Fruit fly (Drosophila melanogaster) whole organism, prepupa: ENCODE measurements around the gene ac.

Experiments
- Blimp-1 ChIP-seq: fragments of 200-800 bp; sonication (Bioruptor generic); optimal IDR thresholded peaks from 3 replicates; lab custom pipeline; 2017; ENCODE audit warnings: missing biosample characterization, missing genetic modification characterization, mild to moderate bottlenecking, moderate library complexity, missing genetic modification reagents
- CG10631 ChIP-seq: fragments of 200-800 bp; sonication (Bioruptor generic); optimal IDR thresholded peaks from 2 replicates; lab custom pipeline; 2016; ENCODE audit warnings: missing biosample characterization, missing genetic modification characterization
- CG10669 ChIP-seq: fragments of 200-800 bp; sonication (Bioruptor generic); optimal IDR thresholded peaks from 3 replicates; lab custom pipeline; 2018; ENCODE audit warnings: missing biosample characterization, mild to moderate bottlenecking, missing genetic modification characterization, moderate library complexity
- CG11294 ChIP-seq: fragments of 200-800 bp; sonication (Bioruptor generic); IDR thresholded peaks from 2 replicates; pipeline ENCODE4 v1.3.6; 2022; ENCODE audit warnings: missing biosample characterization, missing genetic modification characterization
- CG11762 ChIP-seq: fragments of 200-800 bp; sonication (Bioruptor generic); optimal IDR thresholded peaks from 3 replicates; lab custom pipeline; 2016; ENCODE audit warnings: missing biosample characterization, missing genetic modification characterization; ENCODE audit not compliant: insufficient read depth
- CG11902 ChIP-seq: fragments of 200-800 bp; sonication (Bioruptor generic); optimal IDR thresholded peaks from 3 replicates; lab custom pipeline; 2016; ENCODE audit warnings: missing biosample characterization, missing genetic modification characterization
- CG1621 ChIP-seq: fragments of 200-800 bp; sonication (Bioruptor generic); optimal IDR thresholded peaks from 3 replicates; lab custom pipeline; 2018; ENCODE audit warnings: missing biosample characterization, mild to moderate bottlenecking, missing genetic modification characterization
- CG31627 ChIP-seq: fragments of 200-800 bp; sonication (Bioruptor generic); optimal IDR thresholded peaks from 3 replicates; lab custom pipeline; 2016; ENCODE audit warnings: missing biosample characterization, missing genetic modification characterization
- CG32006 ChIP-seq: fragments of 200-800 bp; sonication (Bioruptor generic); optimal IDR thresholded peaks from 3 replicates; lab custom pipeline; 2017; ENCODE audit warnings: missing biosample characterization, mild to moderate bottlenecking, missing genetic modification characterization
- CG3919 ChIP-seq: fragments of 200-800 bp; sonication (Bioruptor generic); optimal IDR thresholded peaks from 3 replicates; lab custom pipeline; 2016; ENCODE audit warnings: missing biosample characterization, missing genetic modification characterization
- CG4318 ChIP-seq: fragments of 200-800 bp; sonication (Bioruptor generic); optimal IDR thresholded peaks from 3 replicates; lab custom pipeline; 2017; ENCODE audit warnings: missing biosample characterization, mild to moderate bottlenecking, missing genetic modification characterization
- CG6163 ChIP-seq: fragments of 200-800 bp; sonication (Bioruptor generic); IDR thresholded peaks from 3 replicates; pipeline ENCODE4 v1.3.6; 2022; ENCODE audit warnings: missing biosample characterization, missing genetic modification characterization
- CG6276 ChIP-seq: fragments of 200-800 bp; sonication (Bioruptor generic); optimal IDR thresholded peaks from 2 replicates; lab custom pipeline; 2017; ENCODE audit warnings: missing biosample characterization, mild to moderate bottlenecking, missing genetic modification characterization
- CG6792 ChIP-seq: fragments of 200-800 bp; sonication (Bioruptor generic); optimal IDR thresholded peaks from 3 replicates; lab custom pipeline; 2016; ENCODE audit warnings: missing biosample characterization, missing genetic modification characterization
- CG6808 ChIP-seq: fragments of 200-800 bp; sonication (Bioruptor generic); optimal IDR thresholded peaks from 3 replicates; lab custom pipeline; 2017; ENCODE audit warnings: missing biosample characterization, missing genetic modification characterization, mild to moderate bottlenecking, moderate library complexity, missing genetic modification reagents
- CG6854 ChIP-seq: fragments of 200-800 bp; sonication (Bioruptor generic); optimal IDR thresholded peaks from 2 replicates; lab custom pipeline; 2017; ENCODE audit warnings: missing biosample characterization, mild to moderate bottlenecking, missing genetic modification characterization
- CG7368 ChIP-seq: fragments of 200-800 bp; sonication (Bioruptor generic); optimal IDR thresholded peaks from 3 replicates; lab custom pipeline; 2016; ENCODE audit warnings: missing biosample characterization, missing genetic modification characterization
- CG8119 ChIP-seq: fragments of 200-800 bp; sonication (Bioruptor generic); IDR thresholded peaks from 3 replicates; pipeline ENCODE4 v1.3.6; 2022; ENCODE audit warnings: missing biosample characterization, missing genetic modification characterization
- CG8319 ChIP-seq: fragments of 200-800 bp; sonication (Bioruptor generic); optimal IDR thresholded peaks from 3 replicates; lab custom pipeline; 2016; ENCODE audit warnings: missing biosample characterization, missing genetic modification characterization
- CG8632 ChIP-seq: fragments of 200-800 bp; sonication (Bioruptor generic); optimal IDR thresholded peaks from 3 replicates; lab custom pipeline; 2016; ENCODE audit warnings: missing biosample characterization, missing genetic modification characterization
- CG9139 ChIP-seq: fragments of 200-800 bp; sonication (Bioruptor generic); optimal IDR thresholded peaks from 3 replicates; lab custom pipeline; 2017; ENCODE audit warnings: missing biosample characterization, mild to moderate bottlenecking, missing genetic modification characterization
- Eip75B ChIP-seq: fragments of 200-800 bp; sonication (Bioruptor generic); optimal IDR thresholded peaks from 3 replicates; lab custom pipeline; 2016; ENCODE audit warnings: missing biosample characterization, missing genetic modification characterization
- Eip78C ChIP-seq: fragments of 200-800 bp; sonication (Bioruptor generic); peaks from one replicate; lab custom pipeline; 2016; ENCODE audit warnings: missing biosample characterization, missing genetic modification characterization
- Eip93F ChIP-seq: fragments of 200-800 bp; sonication (Bioruptor generic); optimal IDR thresholded peaks from 2 replicates; lab custom pipeline; 2016; ENCODE audit warnings: missing biosample characterization, mild to moderate bottlenecking, missing genetic modification characterization
- Ets21C ChIP-seq: fragments of 200-800 bp; sonication (Bioruptor generic); optimal IDR thresholded peaks from 3 replicates; lab custom pipeline; 2016; ENCODE audit warnings: missing biosample characterization, missing genetic modification characterization
- Gug ChIP-seq: fragments of 200-800 bp; sonication (Bioruptor generic); IDR thresholded peaks from 2 replicates; pipeline ENCODE4 v1.3.6; 2022; ENCODE audit warnings: missing biosample characterization, missing genetic modification characterization
- Hr4 ChIP-seq: fragments of 200-800 bp; sonication (Bioruptor generic); optimal IDR thresholded peaks from 3 replicates; lab custom pipeline; 2016; ENCODE audit warnings: missing biosample characterization, missing genetic modification characterization
- Lpt ChIP-seq: fragments of 200-800 bp; sonication (Bioruptor generic); optimal IDR thresholded peaks from 3 replicates; lab custom pipeline; 2016; ENCODE audit warnings: missing biosample characterization, missing genetic modification characterization
- Met ChIP-seq: fragments of 200-800 bp; sonication (Bioruptor generic); optimal IDR thresholded peaks from 3 replicates; lab custom pipeline; 2016; ENCODE audit warnings: missing biosample characterization, missing genetic modification characterization
- OdsH ChIP-seq: fragments of 200-800 bp; sonication (Bioruptor generic); optimal IDR thresholded peaks from 3 replicates; lab custom pipeline; 2016; ENCODE audit warnings: missing biosample characterization, missing genetic modification characterization
- Sox14 ChIP-seq: fragments of 200-800 bp; sonication (Bioruptor generic); optimal IDR thresholded peaks from 3 replicates; lab custom pipeline; 2016; ENCODE audit warnings: missing biosample characterization, missing genetic modification characterization
- Sox15 ChIP-seq: fragments of 200-800 bp; sonication (Bioruptor generic); optimal IDR thresholded peaks from 3 replicates; lab custom pipeline; 2016; ENCODE audit warnings: missing biosample characterization, missing genetic modification characterization
- achi ChIP-seq: fragments of 200-800 bp; sonication (Bioruptor generic); optimal IDR thresholded peaks from 3 replicates; lab custom pipeline; 2016; ENCODE audit warnings: missing biosample characterization, missing genetic modification characterization
- acj6 ChIP-seq: fragments of 200-800 bp; sonication (Bioruptor generic); optimal IDR thresholded peaks from 3 replicates; lab custom pipeline; 2016; ENCODE audit warnings: missing biosample characterization, missing genetic modification characterization
- cyc ChIP-seq: fragments of 200-800 bp; sonication (Bioruptor generic); optimal IDR thresholded peaks from 3 replicates; lab custom pipeline; 2016; ENCODE audit warnings: missing biosample characterization, missing genetic modification characterization
- dac ChIP-seq: fragments of 200-800 bp; sonication (Bioruptor generic); optimal IDR thresholded peaks from 2 replicates; lab custom pipeline; 2017; ENCODE audit warnings: missing biosample characterization, mild to moderate bottlenecking, missing genetic modification characterization
- dsx ChIP-seq: fragments of 200-800 bp; optimal IDR thresholded peaks from 3 replicates; lab custom pipeline; 2019; ENCODE audit warnings: missing biosample characterization, mild to moderate bottlenecking, missing genetic modification characterization, moderate library complexity; ENCODE audit not compliant: poor library complexity, severe bottlenecking
- eg ChIP-seq: fragments of 200-800 bp; sonication (Bioruptor generic); IDR thresholded peaks from 3 replicates; pipeline ENCODE4 v1.3.6; 2022; ENCODE audit warnings: missing biosample characterization, missing genetic modification characterization
- esn ChIP-seq: fragments of 200-800 bp; sonication (Bioruptor generic); optimal IDR thresholded peaks from 2 replicates; lab custom pipeline; 2016; ENCODE audit warnings: missing biosample characterization, mild to moderate bottlenecking, missing genetic modification characterization, moderate library complexity
- fd59A ChIP-seq: fragments of 200-800 bp; sonication (Bioruptor generic); optimal IDR thresholded peaks from 2 replicates; lab custom pipeline; 2017; ENCODE audit warnings: missing biosample characterization, mild to moderate bottlenecking, missing genetic modification characterization, missing genetic modification reagents
- fd85E ChIP-seq: fragments of 200-800 bp; sonication (Bioruptor generic); optimal IDR thresholded peaks from 3 replicates; lab custom pipeline; 2016; ENCODE audit warnings: missing biosample characterization, missing genetic modification characterization
- fkh ChIP-seq: fragments of 200-800 bp; sonication (Bioruptor generic); optimal IDR thresholded peaks from 3 replicates; lab custom pipeline; 2017; ENCODE audit warnings: missing biosample characterization, mild to moderate bottlenecking, missing genetic modification characterization, moderate library complexity
- pdm3 ChIP-seq: fragments of 200-800 bp; sonication (Bioruptor generic); optimal IDR thresholded peaks from 3 replicates; lab custom pipeline; 2016; ENCODE audit warnings: missing biosample characterization, missing genetic modification characterization
- spab ChIP-seq: fragments of 200-800 bp; sonication (Bioruptor generic); optimal IDR thresholded peaks from 2 replicates; lab custom pipeline; 2017; ENCODE audit warnings: missing biosample characterization, mild to moderate bottlenecking, missing genetic modification characterization, missing genetic modification reagents
- svp ChIP-seq: fragments of 200-800 bp; sonication (Bioruptor generic); peaks from one replicate; lab custom pipeline; 2016; ENCODE audit warnings: missing biosample characterization, missing genetic modification characterization
- topi ChIP-seq: fragments of 200-800 bp; sonication (Bioruptor generic); optimal IDR thresholded peaks from 3 replicates; lab custom pipeline; 2016; ENCODE audit warnings: missing biosample characterization, missing genetic modification characterization
- vri ChIP-seq: fragments of 200-800 bp; sonication (Bioruptor generic); optimal IDR thresholded peaks from 3 replicates; lab custom pipeline; 2016; ENCODE audit warnings: missing biosample characterization, mild to moderate bottlenecking, missing genetic modification characterization

ac gene

DNA sequence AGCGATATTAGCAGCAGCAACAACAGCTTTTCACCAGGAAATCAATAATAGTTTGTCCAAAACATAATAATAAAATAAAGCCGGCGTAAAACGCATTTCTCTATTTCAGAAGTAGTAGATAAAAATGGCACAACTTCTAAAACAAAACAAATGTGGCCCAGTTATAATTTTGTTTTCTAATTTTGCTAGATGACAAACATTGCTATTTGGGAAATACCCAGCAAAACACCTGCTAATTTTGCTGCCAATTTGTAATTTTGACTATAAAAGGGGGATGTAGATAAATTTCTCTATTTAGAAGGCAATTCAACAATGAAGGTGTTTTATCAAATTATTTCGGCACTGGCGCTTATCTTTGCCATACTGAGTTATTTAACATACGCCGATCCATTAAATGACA lies 17.1 kb upstream of the ac start, which contains the start of gene CG43182:
CG43182 (plus strand) TSS at position 301 of the 400 bp plus-strand sequence.
- TF ChIP-seq Gug (GFP tag; lab: Robert Waterston, UW) (no peak), CG7368 (GFP tag; lab: Kevin White, UChicago) (no peak), Sox14 (no peak), acj6 (GFP tag; lab: Kevin White, UChicago) (no peak), Met (no peak), Sox15 (GFP tag; lab: Kevin White, UChicago) (no peak), topi (GFP tag; lab: Kevin White, UChicago) (no peak), CG6808 (GFP tag; lab: Kevin White, UChicago) (no peak), CG6276 (GFP tag; lab: Kevin White, UChicago) (no peak), CG6854 (GFP tag; lab: Kevin White, UChicago) (no peak), CG11762 (GFP tag; lab: Kevin White, UChicago) (no peak), fkh (GFP tag; lab: Kevin White, UChicago) (no peak), CG8119 (GFP tag; lab: Robert Waterston, UW) (no peak), Blimp-1 (GFP tag; lab: Kevin White, UChicago) (no peak)

DNA sequence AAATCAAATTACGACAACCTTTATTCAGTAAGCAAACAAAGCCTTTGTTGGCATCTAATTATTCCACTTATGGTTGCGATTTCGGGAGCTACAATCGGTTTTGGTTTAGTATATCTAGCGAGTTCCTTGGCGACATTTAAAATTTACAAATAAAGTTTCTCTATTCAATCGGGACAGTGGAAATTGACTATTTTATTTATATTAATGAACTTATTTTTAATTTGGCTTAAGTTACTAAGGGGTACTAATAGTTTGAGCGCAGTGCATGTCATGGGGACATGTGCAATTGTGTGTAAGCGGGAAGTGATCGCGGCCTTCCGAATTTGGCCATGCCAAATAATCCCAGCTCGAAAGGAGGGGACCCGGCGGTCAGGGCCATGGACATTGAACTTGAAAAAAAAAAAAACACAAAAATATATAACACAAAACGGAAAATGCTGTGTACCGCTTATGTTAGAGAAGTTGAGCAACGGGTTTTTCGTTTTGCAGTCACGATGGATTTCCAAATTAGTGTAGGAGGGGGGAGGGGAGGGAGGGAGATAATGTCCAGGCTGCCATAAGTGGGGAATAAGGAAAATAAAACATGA lies 15.8 kb upstream of the ac start:
- no peak for TF ChIP-seq CG6792 (GFP tag; lab: Kevin White, UChicago)
- TF ChIP-seq Met, result no peak
- no peak for TF ChIP-seq fd85E (GFP tag; lab: Kevin White, UChicago)
- no peak for TF ChIP-seq achi (GFP tag; lab: Kevin White, UChicago)
- TF ChIP-seq svp, result no peak
- TF ChIP-seq CG32006 (GFP tag; lab: Kevin White, UChicago), result peak; percentile 18
- TF ChIP-seq CG1621 (tag; lab: Kevin White, UChicago), result no peak
- no peak for TF ChIP-seq CG6163
- TF ChIP-seq fd59A, result no peak
- peak; percentile 57; the same call in 2 of the 3 replicates for TF ChIP-seq eg (GFP tag; lab: Robert Waterston, UW)
- TF ChIP-seq Hr4 (GFP tag; lab: Kevin White, UChicago), result peak; percentile 63
- TF ChIP-seq CG10669 (GFP tag; lab: Kevin White, UChicago), result no peak
- no peak for TF ChIP-seq CG7368 (GFP tag; lab: Kevin White, UChicago)
- TF ChIP-seq pdm3 (GFP tag; lab: Kevin White, UChicago), result peak; percentile 17
- no peak for TF ChIP-seq vri (GFP tag; lab: Kevin White, UChicago)
- no peak for TF ChIP-seq Lpt (GFP tag; lab: Kevin White, UChicago)
- TF ChIP-seq CG31627 (GFP tag; lab: Kevin White, UChicago), result no peak
- no peak for TF ChIP-seq Sox15 (GFP tag; lab: Kevin White, UChicago)
- TF ChIP-seq dac (GFP tag; lab: Kevin White, UChicago), result no peak
- TF ChIP-seq CG3919 (GFP tag; lab: Kevin White, UChicago), result no peak
- no peak for TF ChIP-seq CG11902 (GFP tag; lab: Kevin White, UChicago)
- TF ChIP-seq Blimp-1 (GFP tag; lab: Kevin White, UChicago), result no peak
- TF ChIP-seq esn, result peak; percentile 11
- TF ChIP-seq CG8632 (GFP tag; lab: Kevin White, UChicago), result no peak
- TF ChIP-seq CG9139, result no peak
- no peak for TF ChIP-seq cyc (GFP tag; lab: Kevin White, UChicago)
- TF ChIP-seq CG11762 (GFP tag; lab: Kevin White, UChicago), result no peak
- no peak for TF ChIP-seq topi (GFP tag; lab: Kevin White, UChicago)
- no peak for TF ChIP-seq Eip75B (GFP tag; lab: Kevin White, UChicago)
- TF ChIP-seq dsx (GFP tag; lab: Kevin White, UChicago), result no peak
- no peak for TF ChIP-seq Eip93F (GFP tag; lab: Kevin White, UChicago)
- no peak for TF ChIP-seq CG6276 (GFP tag; lab: Kevin White, UChicago)
- TF ChIP-seq CG10631 (GFP tag; lab: Kevin White, UChicago), result no peak
- TF ChIP-seq CG4318, result peak; percentile 10
- peak; percentile 49; the same call in 1 of the 3 replicates for TF ChIP-seq CG8119 (GFP tag; lab: Robert Waterston, UW)
- no peak for TF ChIP-seq CG8319 (GFP tag; lab: Kevin White, UChicago)
- TF ChIP-seq Ets21C (GFP tag; lab: Kevin White, UChicago), result no peak
- TF ChIP-seq fkh (GFP tag; lab: Kevin White, UChicago), result no peak
- peak; percentile 54 for TF ChIP-seq Eip78C (GFP tag; lab: Kevin White, UChicago)
- TF ChIP-seq OdsH, result no peak
- TF ChIP-seq CG11294 (GFP tag; lab: Robert Waterston, UW), result peak; percentile 23; the same call in 1 of the 2 replicates
- TF ChIP-seq spab (GFP tag; lab: Kevin White, UChicago), result no peak
- TF ChIP-seq CG6808 (GFP tag; lab: Kevin White, UChicago), result no peak
